Worm (Caenorhabditis elegans): Measurements from ENCODE around the gene C32B5.7.
"Not testable (repeated sequence)": the region's sequence is repeated elsewhere in the genome, so short reads cannot be mapped to it uniquely, and the experiment has no call there.

- TF ChIP-seq php-3 (GFP tag; IDR thresholded peaks at IDR 0.05); nhr-25 (tag; optimal IDR thresholded peaks at IDR 0.05; ENCODE audit: borderline replicate concordance, insufficient read depth); dpl-1 (GFP tag; optimal IDR thresholded peaks at IDR 0.05); ZK546.5 (tag; optimal IDR thresholded peaks at IDR 0.05); nhr-41 (GFP tag; IDR thresholded peaks at IDR 0.05); unc-130 (GFP tag; optimal IDR thresholded peaks at IDR 0.05): not testable (repeated sequence)
These were observed 25.4 kb downstream of the C32B5.7 start, which contains the start of gene fbxc-40 for ce11 chrII:985703-986102.
